Fruit fly (Drosophila melanogaster) whole organism, wandering third instar larva: ENCODE measurements around the gene strat.

ENCODE experiments used
- Dfd ChIP-seq: fragments of >200 bp; optimal IDR thresholded peaks from 2 replicates; lab custom pipeline; 2017; ENCODE audit warnings: missing biosample characterization, missing genetic modification characterization
- fru ChIP-seq: fragments of 200-800 bp; sonication (Bioruptor generic); optimal IDR thresholded peaks from 3 replicates; lab custom pipeline; 2016; ENCODE audit warnings: missing biosample characterization, mild to moderate bottlenecking, missing genetic modification characterization
- usp ChIP-seq: fragments of >200 bp; optimal IDR thresholded peaks from 2 replicates; lab custom pipeline; 2017; ENCODE audit warnings: missing biosample characterization, missing genetic modification characterization

- TF ChIP-seq Dfd (GFP tag; lab: Kevin White, UChicago) (no peak), usp (GFP tag; lab: Kevin White, UChicago) (no peak), fru (peak; percentile 20)
Observed at dm6 chr2L:8364006-8364956, 44.2 kb downstream of the strat start, which contains the start of the genes RpS13 and CSN8.
